Worm (Caenorhabditis elegans): ENCODE measurements around the gene fbxa-142.

The fbxa-142 gene

DNA sequence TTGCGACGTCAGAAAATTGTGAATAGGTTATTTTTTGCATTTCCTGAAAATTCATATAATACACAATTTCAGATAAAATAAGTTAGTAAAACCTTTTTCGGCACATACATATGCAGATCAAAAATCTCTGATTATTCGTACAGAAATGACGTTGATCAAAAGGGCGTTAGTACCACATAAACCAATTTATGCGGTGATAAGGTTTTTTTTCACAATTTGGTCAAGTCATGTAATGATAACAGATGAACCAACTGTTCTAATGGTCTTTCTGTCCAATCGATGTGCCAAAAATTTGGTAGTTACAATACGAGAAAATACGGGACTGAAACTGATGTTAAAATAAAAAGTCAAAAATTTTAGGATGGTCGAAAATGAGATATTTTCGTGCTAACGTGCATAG lies 51.1 kb downstream of the fbxa-142 start:
- TF ChIP-seq unc-62 (GFP tag; optimal IDR thresholded peaks at IDR 0.05): no peak
- peak; percentile 23 for TF ChIP-seq elt-2 (tag; optimal IDR thresholded peaks at IDR 0.05)
